Worm (Caenorhabditis elegans) whole organism, L1 larva: ENCODE data around the gene npp-10.

Experiments
- F16B12.6 ChIP-seq: fragments of 150-350 bp; optimal IDR thresholded peaks from 2 replicates; lab custom pipeline; 2014; ENCODE audit warnings: missing biosample characterization, missing genetic modification characterization
- ama-1 ChIP-seq: fragments of 150-350 bp; optimal IDR thresholded peaks from 2 replicates; lab custom pipeline; 2014
- ceh-8 ChIP-seq: fragments of 200-800 bp; sonication (Bioruptor generic); optimal IDR thresholded peaks from 2 replicates; lab custom pipeline; 2018; ENCODE audit warnings: mild to moderate bottlenecking, missing genetic modification characterization, moderate library complexity, missing compliant biosample characterization
- ceh-82 ChIP-seq, 3 experiments: fragments of 150-350 bp in 1 of 3; sonication (generic microtip) in 2 of 3; optimal IDR thresholded peaks; 2 replicates each; lab custom pipeline; 2014 to 2017; ENCODE audit warnings: missing biosample characterization in 3 of 3, missing genetic modification characterization in 3 of 3
- dsc-1 ChIP-seq: sonication (generic microtip); optimal IDR thresholded peaks from 2 replicates; lab custom pipeline; 2016; ENCODE audit warnings: mild to moderate bottlenecking, missing genetic modification characterization, missing compliant biosample characterization
- efl-1 ChIP-seq, 4 experiments: fragments of 150-350 bp; optimal IDR thresholded peaks in 3 of 4; peaks in 1 of 4; 1 replicate in 1 of 4; 2 replicates in 3 of 4; lab custom pipeline; 2014; ENCODE audit warnings: missing biosample characterization in 2 of 4, missing genetic modification characterization in 2 of 4, missing genetic modification reagents in 2 of 4
- efl-3 ChIP-seq: fragments of 200-800 bp; sonication (Bioruptor generic); optimal IDR thresholded peaks from 2 replicates; lab custom pipeline; 2018; ENCODE audit warnings: mild to moderate bottlenecking, missing genetic modification characterization, missing compliant biosample characterization
- fkh-10 ChIP-seq: sonication (generic microtip); optimal IDR thresholded peaks from 2 replicates; lab custom pipeline; 2017; ENCODE audit warnings: missing biosample characterization, missing genetic modification reagents, missing genetic modification characterization
- fkh-8 ChIP-seq: sonication (generic microtip); optimal IDR thresholded peaks from 2 replicates; lab custom pipeline; 2016; ENCODE audit warnings: mild to moderate bottlenecking, missing genetic modification characterization, missing compliant biosample characterization
- fos-1 ChIP-seq: fragments of 150-350 bp; optimal IDR thresholded peaks from 2 replicates; lab custom pipeline; 2014; ENCODE audit warnings: missing biosample characterization, missing genetic modification characterization
- grh-1 ChIP-seq: fragments of 200-800 bp; sonication (Bioruptor generic); IDR thresholded peaks from 2 replicates; pipeline ENCODE4 v1.3.6; 2022; ENCODE audit warnings: missing genetic modification reagents, missing genetic modification characterization, missing compliant biosample characterization
- hlh-4 ChIP-seq: sonication (generic microtip); optimal IDR thresholded peaks from 2 replicates; lab custom pipeline; 2016; ENCODE audit warnings: mild to moderate bottlenecking, missing genetic modification characterization, missing compliant biosample characterization
- isw-1 ChIP-seq: fragments of 200-800 bp; sonication (Bioruptor generic); IDR thresholded peaks from 2 replicates; pipeline ENCODE4 v1.3.6; 2022; ENCODE audit warnings: missing genetic modification characterization, missing compliant biosample characterization
- jun-1 ChIP-seq: fragments of 150-350 bp; optimal IDR thresholded peaks from 2 replicates; lab custom pipeline; 2014; ENCODE audit warnings: missing biosample characterization, missing genetic modification reagents, missing genetic modification characterization
- lin-14 ChIP-seq: fragments of 200-800 bp; sonication (Bioruptor generic); optimal IDR thresholded peaks from 2 replicates; lab custom pipeline; 2018; ENCODE audit warnings: mild to moderate bottlenecking, missing genetic modification characterization, moderate library complexity, missing compliant biosample characterization
- lin-15B ChIP-seq: fragments of 150-350 bp; sonication (generic microtip); optimal IDR thresholded peaks from 3 replicates; lab custom pipeline; 2014; ENCODE audit warnings: missing biosample characterization, missing genetic modification characterization
- lin-35 ChIP-seq, 2 experiments: fragments of 150-350 bp; optimal IDR thresholded peaks; 2 replicates each; lab custom pipeline; 2014; ENCODE audit warnings: missing biosample characterization in 2 of 2, missing genetic modification characterization in 2 of 2, missing genetic modification reagents in 2 of 2
- lin-39 ChIP-seq: fragments of 150-350 bp; optimal IDR thresholded peaks from 2 replicates; lab custom pipeline; 2014; ENCODE audit warnings: missing biosample characterization, missing genetic modification reagents, missing genetic modification characterization
- lir-3 ChIP-seq: sonication (generic microtip); optimal IDR thresholded peaks from 2 replicates; lab custom pipeline; 2016; ENCODE audit warnings: mild to moderate bottlenecking, missing genetic modification characterization, moderate library complexity, missing compliant biosample characterization; ENCODE audit not compliant: poor library complexity
- lsy-2 ChIP-seq, 2 experiments: fragments of 150-350 bp; optimal IDR thresholded peaks; 2 replicates each; lab custom pipeline; 2014; ENCODE audit warnings: missing biosample characterization in 2 of 2, missing genetic modification characterization in 2 of 2
- mab-9 ChIP-seq: fragments of 200-800 bp; sonication (Bioruptor generic); IDR thresholded peaks from 2 replicates; pipeline ENCODE4 v1.3.6; 2022; ENCODE audit warnings: missing genetic modification reagents, missing genetic modification characterization, missing compliant biosample characterization
- mep-1 ChIP-seq: fragments of 150-350 bp; optimal IDR thresholded peaks from 2 replicates; lab custom pipeline; 2014; ENCODE audit warnings: missing biosample characterization, missing genetic modification characterization
- nhr-11 ChIP-seq: fragments of 150-350 bp; optimal IDR thresholded peaks from 2 replicates; lab custom pipeline; 2014; ENCODE audit warnings: missing biosample characterization, missing genetic modification characterization
- nhr-19 ChIP-seq: fragments of 200-800 bp; sonication (Bioruptor generic); conservative IDR thresholded peaks from 2 replicates; pipeline ENCODE4 v1.3.6; 2022; ENCODE audit warnings: missing genetic modification characterization, missing compliant biosample characterization
- nhr-47 ChIP-seq: sonication (generic microtip); optimal IDR thresholded peaks from 2 replicates; lab custom pipeline; 2016; ENCODE audit warnings: mild to moderate bottlenecking, missing genetic modification characterization, moderate library complexity, missing compliant biosample characterization
- nhr-71 ChIP-seq: sonication (generic microtip); optimal IDR thresholded peaks from 2 replicates; lab custom pipeline; 2016; ENCODE audit warnings: mild to moderate bottlenecking, missing genetic modification characterization, moderate library complexity, missing compliant biosample characterization
- nhr-76 ChIP-seq: sonication (generic microtip); optimal IDR thresholded peaks from 2 replicates; lab custom pipeline; 2017; ENCODE audit warnings: missing biosample characterization, missing genetic modification characterization
- pax-3 ChIP-seq: fragments of 200-800 bp; sonication (Bioruptor generic); optimal IDR thresholded peaks from 2 replicates; lab custom pipeline; 2018; ENCODE audit warnings: mild to moderate bottlenecking, missing genetic modification characterization, moderate library complexity, missing compliant biosample characterization
- pqm-1 ChIP-seq: sonication (generic microtip); optimal IDR thresholded peaks from 3 replicates; lab custom pipeline; 2017; ENCODE audit warnings: missing biosample characterization, missing genetic modification characterization
- skn-1 ChIP-seq: fragments of 150-350 bp; optimal IDR thresholded peaks from 2 replicates; lab custom pipeline; 2014; ENCODE audit warnings: missing biosample characterization, missing genetic modification characterization
- snu-23 ChIP-seq: sonication (generic microtip); optimal IDR thresholded peaks from 2 replicates; lab custom pipeline; 2016; ENCODE audit warnings: missing genetic modification characterization, missing compliant biosample characterization
- sup-37 ChIP-seq: fragments of 200-800 bp; sonication (Bioruptor generic); optimal IDR thresholded peaks from 2 replicates; lab custom pipeline; 2018; ENCODE audit warnings: mild to moderate bottlenecking, missing genetic modification characterization, missing compliant biosample characterization
- swsn-7 ChIP-seq: sonication (generic microtip); optimal IDR thresholded peaks from 2 replicates; lab custom pipeline; 2016; ENCODE audit warnings: missing genetic modification characterization, missing compliant biosample characterization
- unc-86 ChIP-seq: sonication (generic microtip); optimal IDR thresholded peaks from 2 replicates; lab custom pipeline; 2016; ENCODE audit warnings: missing genetic modification characterization, missing compliant biosample characterization
- xbp-1 ChIP-seq: sonication (generic microtip); optimal IDR thresholded peaks from 2 replicates; lab custom pipeline; 2016; ENCODE audit warnings: missing genetic modification characterization, missing compliant biosample characterization

npp-10 gene

DNA sequence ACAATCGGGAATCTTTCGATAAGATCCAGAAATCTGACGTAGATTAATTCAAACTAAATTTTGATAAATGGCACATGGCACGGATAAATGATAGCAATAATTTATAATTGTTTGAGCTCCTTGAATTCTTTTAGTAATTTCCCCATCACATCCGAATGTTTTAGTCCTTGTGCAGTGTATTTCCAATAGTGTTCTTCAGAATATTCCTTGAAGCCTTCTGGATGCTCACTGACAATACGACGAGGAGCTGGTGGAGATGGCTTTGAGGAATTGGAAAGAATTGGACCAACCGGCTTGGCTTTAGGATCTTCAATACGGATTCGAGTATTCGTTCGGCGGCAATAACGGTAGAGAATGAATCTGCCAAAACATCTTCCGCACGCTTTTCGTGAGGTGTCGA lies 12.9 kb downstream of the npp-10 start:
- TF ChIP-seq hlh-4 (no peak), efl-1 (optimal IDR thresholded peaks at IDR 0.05; lab: Kevin White, UChicago) (no peak), efl-1 (GFP tag; optimal IDR thresholded peaks at IDR 0.05 in 1 of 2; lab: Kevin White, UChicago) (peak in 1 of 2 experiments; percentile 90), dsc-1 (peak; percentile 12), lin-35 (GFP tag; optimal IDR thresholded peaks at IDR 0.05; lab: Kevin White, UChicago) (no peak)

- TF ChIP-seq efl-1 (optimal IDR thresholded peaks at IDR 0.05; lab: Kevin White, UChicago) = no peak
- TF ChIP-seq efl-1 (GFP tag; optimal IDR thresholded peaks at IDR 0.05 in 1 of 2; lab: Kevin White, UChicago) = peak in 1 of 2 experiments; percentile 51
- no peak for TF ChIP-seq nhr-11 (tag; lab: Kevin White, UChicago)
- TF ChIP-seq fkh-10 (GFP tag; lab: Kevin White, UChicago) = no peak
- TF ChIP-seq fos-1 (tag; lab: Kevin White, UChicago) = no peak
- TF ChIP-seq, all 84 proteins: peak for 1
Measured at ce11 chrIII:6002024-6002423, 17.3 kb downstream of the npp-10 start.

DNA sequence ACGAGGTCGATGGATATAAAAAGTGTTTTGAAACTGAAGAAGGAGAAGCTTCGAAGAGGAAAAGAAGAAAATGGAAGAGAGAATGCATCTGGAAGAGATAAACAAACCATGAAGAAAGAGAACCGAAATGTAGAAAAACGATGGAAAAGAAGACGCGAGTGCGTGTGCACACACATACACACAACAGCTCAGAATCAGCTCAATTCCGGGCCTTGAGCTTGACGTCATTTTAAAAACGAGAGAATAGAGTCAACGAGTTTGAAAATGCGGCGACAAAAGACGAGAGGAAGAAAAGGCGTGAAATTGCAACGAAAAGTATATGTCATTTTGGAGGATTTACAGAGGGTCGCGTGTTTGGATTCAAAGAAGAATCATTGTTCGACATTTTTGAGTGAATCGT lies 19.7 kb downstream of the npp-10 start:
- peak; percentile 77 for TF ChIP-seq dsc-1
- TF ChIP-seq lin-14 (GFP tag; lab: Kevin White, UChicago) = peak; percentile 80
- peak in 2 of 3 experiments; percentile 14 to 43 for TF ChIP-seq ceh-82 (tag; optimal IDR thresholded peaks at IDR 0.05; lab: Kevin White, UChicago)
- no peak for TF ChIP-seq grh-1
- TF ChIP-seq fkh-8 = peak; percentile 74
- TF ChIP-seq lin-35 (GFP tag; optimal IDR thresholded peaks at IDR 0.05; lab: Kevin White, UChicago) = peak in 1 of 2 experiments; percentile 35
- peak; percentile 25 for TF ChIP-seq snu-23 (GFP tag; lab: Kevin White, UChicago)
- TF ChIP-seq nhr-71 = peak; percentile 52
- peak; percentile 44 for TF ChIP-seq pax-3
- TF ChIP-seq pqm-1 = no peak
- no peak for TF ChIP-seq jun-1 (tag; lab: Kevin White, UChicago)
- TF ChIP-seq isw-1 = 0 out of 2 replicates have a peak, but pooled peaks have one; percentile 7
- no peak for TF ChIP-seq ceh-8 (GFP tag; lab: Kevin White, UChicago)
- TF ChIP-seq skn-1 = no peak
- TF ChIP-seq efl-1 (optimal IDR thresholded peaks at IDR 0.05; lab: Kevin White, UChicago) = peak in 1 of 2 experiments; percentile 20
- TF ChIP-seq efl-1 (GFP tag; optimal IDR thresholded peaks at IDR 0.05 in 1 of 2; lab: Kevin White, UChicago) = no peak
- TF ChIP-seq efl-3 (GFP tag; lab: Kevin White, UChicago) = no peak
- TF ChIP-seq swsn-7 (tag; lab: Kevin White, UChicago) = peak; percentile 23
- peak; percentile 15 for TF ChIP-seq fkh-10 (GFP tag; lab: Kevin White, UChicago)
- no peak for TF ChIP-seq ama-1
- TF ChIP-seq mep-1 = no peak
- no peak for TF ChIP-seq nhr-76 (tag; lab: Kevin White, UChicago)
- TF ChIP-seq lsy-2 (tag; optimal IDR thresholded peaks at IDR 0.05; lab: Kevin White, UChicago) = peak; percentile 20 to 62
- TF ChIP-seq nhr-19 (GFP tag; lab: Robert Waterston, UW) = 0 out of 2 replicates have a peak, but pooled peaks have one; percentile 2
- TF ChIP-seq sup-37 (GFP tag; lab: Kevin White, UChicago) = no peak
- peak; percentile 32 for TF ChIP-seq xbp-1 (tag; lab: Kevin White, UChicago)
- TF ChIP-seq F16B12.6 = no peak
- peak; percentile 17 for TF ChIP-seq nhr-47 (tag; lab: Kevin White, UChicago)

DNA sequence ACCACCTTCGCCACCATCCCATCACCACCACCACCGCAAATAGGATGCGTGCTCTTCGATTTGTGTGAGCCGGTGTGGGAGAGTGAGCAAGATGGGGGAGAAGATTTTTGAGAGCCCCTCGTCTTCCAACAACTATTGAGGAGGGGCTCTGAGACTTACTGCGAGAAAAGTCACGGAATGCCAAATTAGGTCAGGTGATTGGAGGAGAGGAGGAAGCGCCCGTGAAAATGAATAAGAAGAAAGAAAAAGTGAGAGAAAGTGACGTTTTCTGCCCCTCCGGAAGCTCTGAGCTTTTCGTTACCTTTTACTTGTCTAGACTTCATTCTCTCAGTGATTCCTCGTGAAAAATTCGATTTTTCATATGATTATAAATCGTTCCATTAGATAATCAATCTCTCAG lies 20.7 kb downstream of the npp-10 start:
- no peak for TF ChIP-seq lir-3 (tag; lab: Kevin White, UChicago)
- no peak for TF ChIP-seq lin-39 (tag; lab: Kevin White, UChicago)
- TF ChIP-seq fkh-8 = peak; percentile 36
- TF ChIP-seq mab-9 = 0 out of 2 replicates have a peak, but pooled peaks have one; percentile 7
- peak; percentile 67 for TF ChIP-seq unc-86 (tag; lab: Kevin White, UChicago)
- TF ChIP-seq lin-14 (GFP tag; lab: Kevin White, UChicago) = peak; percentile 55
- no peak for TF ChIP-seq lin-15B
- peak; percentile 37 for TF ChIP-seq ceh-8 (GFP tag; lab: Kevin White, UChicago)
